Worm (Caenorhabditis elegans): ENCODE data around the gene irld-60.

- no peak for TF ChIP-seq mbf-1 (tag; optimal IDR thresholded peaks at IDR 0.05)
- no peak for TF ChIP-seq egl-27 (tag; optimal IDR thresholded peaks at IDR 0.05)
- no peak for TF ChIP-seq nhr-77 (tag; optimal IDR thresholded peaks at IDR 0.05)
- no peak for TF ChIP-seq R02D3.7 (tag; optimal IDR thresholded peaks at IDR 0.05)
- TF ChIP-seq nhr-12 (tag; optimal IDR thresholded peaks at IDR 0.05): no peak
Observed at ce11 chrIII:12699194-12699593, 51.5 kb downstream of the irld-60 start, which contains the start of gene sas-1.

Measured in whole organism, L2 larva.